Worm (Caenorhabditis elegans) whole organism, mixed stage, embryonic: ENCODE measurements around the gene Y48C3A.18.

Source experiments
- ceh-43 ChIP-seq: fragments of 200-800 bp; sonication (Bioruptor generic); optimal IDR thresholded peaks from 2 replicates; lab custom pipeline; 2018; ENCODE audit warnings: mild to moderate bottlenecking, missing genetic modification characterization, moderate library complexity, missing compliant biosample characterization
- cnd-1 ChIP-seq: fragments of 200-800 bp; sonication (Bioruptor generic); optimal IDR thresholded peaks from 2 replicates; lab custom pipeline; 2018; ENCODE audit warnings: mild to moderate bottlenecking, missing genetic modification characterization, missing compliant biosample characterization
- elt-3 ChIP-seq: fragments of 150-350 bp; optimal IDR thresholded peaks from 2 replicates; lab custom pipeline; 2014; ENCODE audit warnings: missing biosample characterization, missing genetic modification characterization
- nhr-12 ChIP-seq: fragments of 150-350 bp; optimal IDR thresholded peaks from 2 replicates; lab custom pipeline; 2014; ENCODE audit warnings: missing biosample characterization, missing genetic modification characterization
- nhr-237 ChIP-seq: fragments of 150-350 bp; optimal IDR thresholded peaks from 2 replicates; lab custom pipeline; 2014; ENCODE audit warnings: missing biosample characterization, missing genetic modification characterization
- sem-2 ChIP-seq: fragments of 200-800 bp; sonication (Bioruptor generic); optimal IDR thresholded peaks from 2 replicates; lab custom pipeline; 2018; ENCODE audit warnings: mild to moderate bottlenecking, missing genetic modification characterization, missing compliant biosample characterization
- unc-39 ChIP-seq: fragments of 150-350 bp; optimal IDR thresholded peaks from 2 replicates; lab custom pipeline; 2014; ENCODE audit warnings: missing biosample characterization, missing genetic modification characterization
- unc-62 ChIP-seq: fragments of 150-350 bp; optimal IDR thresholded peaks from 2 replicates; lab custom pipeline; 2014; ENCODE audit warnings: missing biosample characterization, missing genetic modification reagents, missing genetic modification characterization
- ztf-11 ChIP-seq: fragments of 150-350 bp; optimal IDR thresholded peaks from 2 replicates; lab custom pipeline; 2014; ENCODE audit warnings: missing biosample characterization, missing genetic modification characterization

ce11 chrII:13414554-13415057 lies 2.2 kb downstream of the Y48C3A.18 start, which contains the start of gene Y48E1C.1:
- TF ChIP-seq nhr-12 (no peak), unc-39 (tag; lab: Kevin White, UChicago) (no peak), nhr-237 (tag; lab: Kevin White, UChicago) (no peak), ztf-11 (tag; lab: Kevin White, UChicago) (no peak), unc-62 (no peak), cnd-1 (tag; lab: Kevin White, UChicago) (no peak), ceh-43 (GFP tag; lab: Kevin White, UChicago) (no peak), sem-2 (GFP tag; lab: Kevin White, UChicago) (no peak), elt-3 (tag; lab: Kevin White, UChicago) (no peak)
